Worm (Caenorhabditis elegans): ENCODE measurements around the gene sri-73.

DNA sequence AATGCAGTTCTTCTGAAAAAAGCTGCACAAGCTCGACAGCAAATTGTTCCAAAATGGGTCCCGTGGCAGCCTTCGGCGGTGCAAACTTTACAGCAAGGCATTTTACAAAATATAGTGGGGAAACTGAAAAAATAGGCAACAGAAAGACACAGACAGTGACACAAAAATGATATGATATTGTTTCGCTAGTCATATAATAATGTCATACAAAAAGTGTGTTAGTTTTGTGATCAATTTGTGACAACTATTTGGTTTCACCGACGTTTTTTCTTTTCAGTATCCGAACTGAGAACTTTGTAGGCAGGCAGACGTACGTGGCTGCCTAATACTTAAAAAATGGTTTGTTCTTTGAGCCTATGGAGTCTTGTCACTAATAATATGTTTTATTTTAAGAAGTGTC, 46.4 kb downstream of the sri-73 start, which contains the start of gene nhr-210:
- TF ChIP-seq snpc-4 (tag; optimal IDR thresholded peaks at IDR 0.05) = no peak
- no peak for TF ChIP-seq lsy-2 (tag; optimal IDR thresholded peaks at IDR 0.05)
- TF ChIP-seq unc-39 (tag; optimal IDR thresholded peaks at IDR 0.05) = no peak
- TF ChIP-seq ztf-11 (tag; optimal IDR thresholded peaks at IDR 0.05) = no peak
- TF ChIP-seq nhr-10 (tag; optimal IDR thresholded peaks at IDR 0.05) = no peak
- no peak for TF ChIP-seq aly-2 (tag; optimal IDR thresholded peaks at IDR 0.05)

Data from whole organism, L2 larva.